Worm (Caenorhabditis elegans) whole organism, early embryonic: ENCODE measurements around the gene gmpr-1.

Experiments
- B0310.2 ChIP-seq: sonication (generic microtip); optimal IDR thresholded peaks from 2 replicates; lab custom pipeline; 2016; ENCODE audit warnings: mild to moderate bottlenecking, missing genetic modification characterization, missing compliant biosample characterization
- F13C5.2 ChIP-seq: sonication (generic microtip); optimal IDR thresholded peaks from 2 replicates; lab custom pipeline; 2017; ENCODE audit warnings: mild to moderate bottlenecking, missing genetic modification characterization, inconsistent platforms, missing compliant biosample characterization
- aly-1 ChIP-seq: sonication (generic microtip); optimal IDR thresholded peaks from 2 replicates; lab custom pipeline; 2016; ENCODE audit warnings: missing genetic modification characterization, missing compliant biosample characterization
- ama-1 ChIP-seq: fragments of 150-350 bp; optimal IDR thresholded peaks from 2 replicates; lab custom pipeline; 2014
- ceh-13 ChIP-seq: fragments of 200-800 bp; sonication (Bioruptor generic); optimal IDR thresholded peaks from 2 replicates; lab custom pipeline; 2018; ENCODE audit warnings: mild to moderate bottlenecking, missing genetic modification characterization, missing compliant biosample characterization
- ceh-36 ChIP-seq: sonication (generic microtip); optimal IDR thresholded peaks from 2 replicates; lab custom pipeline; 2016; ENCODE audit warnings: missing genetic modification characterization, inconsistent platforms, missing compliant biosample characterization
- ets-7 ChIP-seq: sonication (generic microtip); optimal IDR thresholded peaks from 2 replicates; lab custom pipeline; 2016; ENCODE audit warnings: missing genotype, missing genetic modification characterization, missing compliant biosample characterization
- flt-1 ChIP-seq: fragments of 200-800 bp; sonication (Bioruptor generic); IDR thresholded peaks from 2 replicates; pipeline ENCODE4 v1.3.6; 2022; ENCODE audit warnings: missing genetic modification characterization, missing compliant biosample characterization
- hmbx-1 ChIP-seq: sonication (generic microtip); optimal IDR thresholded peaks from 2 replicates; lab custom pipeline; 2016; ENCODE audit warnings: mild to moderate bottlenecking, missing genetic modification characterization, missing compliant biosample characterization
- hmg-4 ChIP-seq: fragments of 200-800 bp; sonication (Bioruptor generic); optimal IDR thresholded peaks from 2 replicates; lab custom pipeline; 2018; ENCODE audit warnings: mild to moderate bottlenecking, missing genetic modification characterization, missing compliant biosample characterization
- hnd-1 ChIP-seq: sonication (generic microtip); optimal IDR thresholded peaks from 2 replicates; lab custom pipeline; 2016; ENCODE audit warnings: missing genetic modification characterization, missing compliant biosample characterization
- pes-1 ChIP-seq: fragments of 200-800 bp; sonication (Bioruptor generic); IDR thresholded peaks from 2 replicates; pipeline ENCODE4 v1.3.6; 2022; ENCODE audit warnings: missing genetic modification reagents, missing genetic modification characterization, missing compliant biosample characterization
- scrt-1 ChIP-seq: fragments of 200-800 bp; sonication (Bioruptor generic); IDR thresholded peaks from 2 replicates; pipeline ENCODE4 v1.3.6; 2022; ENCODE audit warnings: missing genetic modification characterization, missing compliant biosample characterization
- sea-1 ChIP-seq: fragments of 200-800 bp; sonication (Bioruptor generic); conservative IDR thresholded peaks from 2 replicates; pipeline ENCODE4 v1.3.6; 2022; ENCODE audit warnings: missing genetic modification characterization, missing compliant biosample characterization
- tbx-11 ChIP-seq: fragments of 200-800 bp; sonication (Bioruptor generic); IDR thresholded peaks from 2 replicates; pipeline ENCODE4 v1.3.6; 2022; ENCODE audit warnings: missing genetic modification characterization, missing compliant biosample characterization
- tbx-37 ChIP-seq: fragments of 200-800 bp; sonication (Bioruptor generic); conservative IDR thresholded peaks from 2 replicates; pipeline ENCODE4 v1.3.6; 2022; ENCODE audit warnings: missing genetic modification reagents, missing genetic modification characterization, missing compliant biosample characterization
- tra-4 ChIP-seq: sonication (generic microtip); optimal IDR thresholded peaks from 2 replicates; lab custom pipeline; 2017; ENCODE audit warnings: missing genetic modification characterization, missing compliant biosample characterization

The gmpr-1 gene

DNA sequence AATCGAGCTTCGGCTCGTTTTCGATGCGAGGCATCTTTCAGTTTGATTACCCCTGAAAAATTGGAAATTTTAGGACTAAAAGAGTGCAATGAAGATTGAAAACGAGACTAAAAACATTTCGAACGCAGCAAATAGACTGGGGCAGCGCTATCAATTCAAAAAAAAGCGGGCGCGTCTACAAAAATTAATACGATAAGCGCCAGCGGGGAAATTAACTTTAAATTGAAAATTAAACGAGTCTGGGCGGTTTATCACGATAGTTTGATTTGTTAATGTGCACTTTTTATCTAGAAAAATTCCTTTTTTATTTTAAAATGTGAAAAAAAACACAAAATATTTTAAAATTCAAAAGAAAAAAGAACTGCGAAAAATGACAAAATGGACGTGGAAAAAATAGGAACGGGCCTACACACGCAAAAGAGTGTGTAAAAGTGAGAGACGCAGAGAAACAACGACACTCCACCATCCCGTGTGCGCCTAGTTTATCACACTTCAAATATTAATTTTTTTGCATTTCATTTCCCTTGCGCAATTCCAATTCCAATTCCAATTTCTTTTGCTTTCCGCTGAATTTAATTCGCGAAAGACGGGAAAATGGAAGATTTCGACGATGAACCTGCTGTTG is at the start of gene gmpr-1, which contains the start of gene fipp-1:
TSS of gene gmpr-1 (minus strand) at position 75 of the 625 bp plus-strand sequence.
TSS of gene fipp-1 (plus strand) at position 499 of the 625 bp plus-strand sequence.
- TF ChIP-seq tbx-11 (GFP tag; lab: Robert Waterston, UW) (no peak), ets-7 (tag; lab: Kevin White, UChicago) (no peak), ceh-13 (no peak), F13C5.2 (no peak), ceh-36 (no peak), pes-1 (no peak), sea-1 (no peak), flt-1 (GFP tag; lab: Robert Waterston, UW) (no peak), hmg-4 (no peak)

DNA sequence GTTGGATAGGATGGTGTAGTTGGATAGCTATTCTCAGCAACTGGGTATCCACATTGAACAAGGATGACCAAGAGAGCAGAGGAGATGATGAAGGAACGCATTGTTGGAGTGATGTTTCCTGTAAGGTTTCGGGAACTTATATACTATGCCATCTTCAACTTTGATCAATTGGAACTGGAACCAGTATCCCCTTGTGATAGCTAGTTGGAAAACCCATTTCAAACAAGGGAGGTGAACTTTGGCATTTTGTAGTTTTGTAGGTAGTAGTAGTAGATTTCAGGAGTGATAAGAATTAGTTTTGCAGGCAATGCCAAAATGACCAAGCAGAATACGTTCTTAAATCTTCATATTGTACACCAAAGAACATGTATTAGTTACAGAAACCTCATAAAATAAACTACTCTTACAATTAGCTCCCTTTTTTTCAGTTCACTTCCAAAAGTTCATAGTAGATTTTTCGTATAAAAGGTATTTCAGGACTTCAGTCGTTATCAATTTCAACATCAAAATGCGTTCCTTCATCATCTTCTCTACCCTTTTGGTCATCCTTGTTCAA is 48.7 kb upstream of the gmpr-1 start, which contains the start of the genes Y47D7A.7 and Y47D7A.2:
TSS of gene Y47D7A.7 (minus strand) at position 101 of the 556 bp plus-strand sequence.
TSS of gene Y47D7A.2 (plus strand) at position 506 of the 556 bp plus-strand sequence.
- no peak for TF ChIP-seq sea-1
- no peak for TF ChIP-seq hmg-4
- no peak for TF ChIP-seq hnd-1 (tag; lab: Kevin White, UChicago)
- TF ChIP-seq hmbx-1 (tag; lab: Kevin White, UChicago), result no peak
- TF ChIP-seq B0310.2 (tag; lab: Kevin White, UChicago), result no peak
- TF ChIP-seq F13C5.2, result no peak
- no peak for TF ChIP-seq ceh-13
- TF ChIP-seq ama-1 (lab: Kevin White, UChicago), result no peak
- TF ChIP-seq ceh-36, result no peak
- no peak for TF ChIP-seq pes-1
- TF ChIP-seq tbx-37, result no peak
- TF ChIP-seq tra-4 (tag; lab: Kevin White, UChicago), result no peak
- no peak for TF ChIP-seq ets-7 (tag; lab: Kevin White, UChicago)
- no peak for TF ChIP-seq aly-1 (tag; lab: Kevin White, UChicago)
- TF ChIP-seq tbx-11 (GFP tag; lab: Robert Waterston, UW), result no peak
- TF ChIP-seq scrt-1 (GFP tag; lab: Robert Waterston, UW), result no peak

DNA sequence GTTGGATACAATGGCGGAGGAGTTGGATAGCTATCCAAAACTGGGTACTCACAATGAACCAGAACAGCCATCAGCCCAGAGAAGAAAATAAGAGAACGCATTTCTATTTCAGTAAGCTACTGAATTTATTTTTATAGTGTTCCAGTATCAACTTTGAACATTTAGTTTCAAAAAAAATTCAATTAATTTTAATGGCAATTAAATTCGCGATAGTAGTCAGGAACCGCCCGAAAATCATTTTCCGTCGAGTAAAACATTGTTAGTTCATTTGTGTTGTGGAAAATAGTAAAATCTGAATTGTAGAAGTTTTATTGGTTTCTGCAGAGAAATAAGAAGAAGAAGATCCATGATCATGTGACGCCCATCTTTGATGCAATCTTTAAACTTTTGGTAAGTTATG is 46.9 kb upstream of the gmpr-1 start, which contains the start of gene Y47D7A.6:
TSS of gene Y47D7A.6 (minus strand) at position 101 of the 400 bp plus-strand sequence.
- TF ChIP-seq scrt-1 (GFP tag; lab: Robert Waterston, UW), result no peak
- no peak for TF ChIP-seq flt-1 (GFP tag; lab: Robert Waterston, UW)
- TF ChIP-seq aly-1 (tag; lab: Kevin White, UChicago), result no peak
- TF ChIP-seq tbx-11 (GFP tag; lab: Robert Waterston, UW), result no peak
- no peak for TF ChIP-seq pes-1
- no peak for TF ChIP-seq hnd-1 (tag; lab: Kevin White, UChicago)
- no peak for TF ChIP-seq ets-7 (tag; lab: Kevin White, UChicago)
- TF ChIP-seq ceh-13, result no peak
- TF ChIP-seq ceh-36, result no peak
- TF ChIP-seq B0310.2 (tag; lab: Kevin White, UChicago), result no peak
- TF ChIP-seq tra-4 (tag; lab: Kevin White, UChicago), result no peak
- TF ChIP-seq tbx-37, result no peak

DNA sequence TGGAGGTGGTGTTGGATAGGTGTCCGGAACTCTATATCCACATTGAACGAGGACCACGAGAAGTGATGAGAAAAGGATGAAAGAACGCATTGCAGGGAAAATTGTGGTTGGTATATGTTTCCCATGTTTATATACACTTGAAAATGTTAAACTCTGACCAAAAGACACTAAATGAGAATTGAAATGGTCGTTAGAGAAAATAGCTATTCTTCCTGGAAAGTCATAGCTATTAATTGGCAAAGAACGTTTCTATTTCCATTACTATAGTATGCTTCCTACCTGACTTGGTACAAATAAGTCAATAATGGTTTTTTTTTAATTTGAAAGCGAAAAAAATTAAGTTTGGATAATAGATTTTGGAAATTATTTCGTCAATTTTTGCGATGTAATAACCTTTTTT is 45.5 kb upstream of the gmpr-1 start, which contains the start of gene Y47D7A.18:
TSS of gene Y47D7A.18 (minus strand) at position 101 of the 400 bp plus-strand sequence.
- TF ChIP-seq tra-4 (tag; lab: Kevin White, UChicago) (no peak), ets-7 (tag; lab: Kevin White, UChicago) (no peak), flt-1 (GFP tag; lab: Robert Waterston, UW) (no peak), pes-1 (no peak), scrt-1 (GFP tag; lab: Robert Waterston, UW) (no peak)

DNA sequence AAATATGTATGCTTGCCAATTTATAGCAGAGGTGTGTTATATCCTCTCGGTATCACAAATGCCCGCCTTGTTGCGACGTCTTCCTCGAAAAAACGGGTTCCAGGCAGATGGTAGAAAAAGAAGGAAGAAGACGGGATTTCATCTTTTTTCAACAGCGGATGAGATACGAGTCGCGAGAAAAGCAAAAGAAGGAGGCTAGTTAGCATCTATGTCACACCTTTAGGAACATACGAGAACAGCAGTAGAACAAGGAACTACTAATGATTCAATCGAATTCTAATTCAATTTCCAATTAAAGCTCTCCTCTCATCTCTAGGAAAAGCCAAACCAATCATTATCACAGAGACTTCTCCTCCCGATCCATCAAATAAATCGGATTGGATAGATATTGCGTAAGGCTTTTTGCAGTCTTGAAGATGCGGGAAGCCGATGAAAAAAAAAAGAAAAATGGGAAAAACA is 43.5 kb upstream of the gmpr-1 start, which contains the start of gene grl-5:
TSS of gene grl-5 (minus strand) at position 51 of the 459 bp plus-strand sequence.
- TF ChIP-seq ceh-13 (no peak), hmbx-1 (tag; lab: Kevin White, UChicago) (no peak), aly-1 (tag; lab: Kevin White, UChicago) (no peak), tbx-37 (no peak), tbx-11 (GFP tag; lab: Robert Waterston, UW) (no peak), hnd-1 (tag; lab: Kevin White, UChicago) (no peak), scrt-1 (GFP tag; lab: Robert Waterston, UW) (no peak), pes-1 (no peak), ets-7 (tag; lab: Kevin White, UChicago) (no peak), ceh-36 (no peak), hmg-4 (no peak), ama-1 (lab: Kevin White, UChicago) (no peak), F13C5.2 (no peak)

DNA sequence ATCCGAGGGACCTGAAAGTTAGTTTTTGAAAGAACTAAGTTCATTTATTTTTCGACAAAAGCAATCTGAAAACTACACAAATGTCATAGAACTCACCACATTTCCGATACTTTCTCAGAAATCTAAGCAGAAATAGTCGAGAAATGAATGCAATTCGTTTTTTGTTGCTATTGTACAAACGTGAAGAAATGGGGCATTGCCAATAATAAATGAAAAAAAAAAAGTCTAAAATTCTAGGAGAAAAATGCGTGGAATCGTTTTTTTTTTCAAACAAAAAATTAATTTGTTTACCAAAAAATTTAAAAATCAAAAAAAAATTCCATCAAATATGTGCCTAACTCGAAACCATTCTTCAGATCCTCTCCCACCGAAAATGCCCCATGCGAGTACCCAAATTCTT is 40.5 kb upstream of the gmpr-1 start, which contains the start of gene Y47D7A.17:
TSS of gene Y47D7A.17 (minus strand) at position 101 of the 400 bp plus-strand sequence.
- TF ChIP-seq tbx-11 (GFP tag; lab: Robert Waterston, UW) (no peak), scrt-1 (GFP tag; lab: Robert Waterston, UW) (no peak), ets-7 (tag; lab: Kevin White, UChicago) (no peak), ama-1 (lab: Kevin White, UChicago) (no peak), aly-1 (tag; lab: Kevin White, UChicago) (no peak), flt-1 (GFP tag; lab: Robert Waterston, UW) (no peak), ceh-36 (no peak), F13C5.2 (no peak), pes-1 (no peak), hmbx-1 (tag; lab: Kevin White, UChicago) (no peak), hmg-4 (no peak), ceh-13 (no peak), tbx-37 (no peak), hnd-1 (tag; lab: Kevin White, UChicago) (no peak), sea-1 (no peak), tra-4 (tag; lab: Kevin White, UChicago) (no peak), B0310.2 (tag; lab: Kevin White, UChicago) (no peak)

DNA sequence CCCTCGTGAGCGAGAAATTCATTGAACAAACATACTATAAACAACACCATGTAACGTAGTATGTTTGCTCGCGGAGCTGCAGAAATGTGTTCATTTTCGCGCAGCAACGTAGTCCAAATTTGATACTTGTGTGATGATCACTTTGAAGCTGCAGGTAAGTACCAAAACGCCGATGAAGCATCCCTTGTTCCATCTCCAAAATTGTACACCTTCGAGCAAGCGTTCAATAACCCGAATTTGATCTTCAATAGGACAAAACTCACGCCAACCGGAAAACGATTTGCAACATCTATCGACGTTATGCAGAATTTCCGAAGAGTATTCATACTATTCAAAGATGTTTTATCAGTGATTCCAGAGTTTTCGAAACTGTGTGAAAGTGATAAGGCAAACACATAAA is 39.5 kb upstream of the gmpr-1 start, which contains the start of gene Y47D7A.3:
TSS of gene Y47D7A.3 (plus strand) at position 301 of the 400 bp plus-strand sequence.
- no peak for TF ChIP-seq pes-1
- TF ChIP-seq aly-1 (tag; lab: Kevin White, UChicago), result no peak
- no peak for TF ChIP-seq ceh-36
- TF ChIP-seq ets-7 (tag; lab: Kevin White, UChicago), result no peak
- no peak for TF ChIP-seq sea-1
